Fruit fly (Drosophila melanogaster) whole organism, embryonic: ENCODE data around the gene DZIP1.

Experiments used
- CG11398 ChIP-seq: fragments of 200-800 bp; sonication (Bioruptor generic); optimal IDR thresholded peaks from 2 replicates; lab custom pipeline; 2016; ENCODE audit warnings: missing biosample characterization, missing genetic modification characterization
- CG11456 ChIP-seq: fragments of 200-800 bp; sonication (Bioruptor generic); IDR thresholded peaks from 3 replicates; pipeline ENCODE4 v1.3.6; 2022; ENCODE audit warnings: missing biosample characterization, missing genetic modification characterization
- CG12071 ChIP-seq: fragments of 200-800 bp; sonication (Bioruptor generic); optimal IDR thresholded peaks from 3 replicates; lab custom pipeline; 2018; ENCODE audit warnings: missing biosample characterization, mild to moderate bottlenecking, missing genetic modification characterization
- CG12155 ChIP-seq: fragments of 200-800 bp; sonication (Bioruptor generic); optimal IDR thresholded peaks from 3 replicates; lab custom pipeline; 2016; ENCODE audit warnings: missing biosample characterization, missing genetic modification characterization
- CG13123 ChIP-seq: fragments of 200-800 bp; sonication (Bioruptor generic); optimal IDR thresholded peaks from 2 replicates; lab custom pipeline; 2016; ENCODE audit warnings: missing biosample characterization, missing genetic modification characterization
- CG13296 ChIP-seq: fragments of 200-800 bp; sonication (Bioruptor generic); optimal IDR thresholded peaks from 3 replicates; lab custom pipeline; 2018; ENCODE audit warnings: missing biosample characterization, mild to moderate bottlenecking, missing genetic modification characterization
- CG14014 ChIP-seq: fragments of 200-800 bp; sonication (Bioruptor generic); IDR thresholded peaks from 2 replicates; pipeline ENCODE4 v1.3.6; 2022; ENCODE audit warnings: missing biosample characterization, missing genetic modification characterization
- CG14050 ChIP-seq: fragments of 200-800 bp; sonication (Bioruptor generic); IDR thresholded peaks from 3 replicates; pipeline ENCODE4 v1.3.6; 2022; ENCODE audit warnings: missing biosample characterization, missing genetic modification characterization
- CG14965 ChIP-seq: fragments of 200-800 bp; sonication (Bioruptor generic); optimal IDR thresholded peaks from 2 replicates; lab custom pipeline; 2016; ENCODE audit warnings: missing biosample characterization, missing genetic modification characterization, borderline replicate concordance
- CG1647 ChIP-seq: fragments of 200-800 bp; sonication (Bioruptor generic); optimal IDR thresholded peaks from 3 replicates; lab custom pipeline; 2016; ENCODE audit warnings: missing biosample characterization, missing genetic modification characterization
- CG17385 ChIP-seq: fragments of 200-800 bp; sonication (Bioruptor generic); optimal IDR thresholded peaks from 3 replicates; lab custom pipeline; 2018; ENCODE audit warnings: missing biosample characterization, mild to moderate bottlenecking, missing genetic modification characterization
- CG17568 ChIP-seq: fragments of 200-800 bp; sonication (Bioruptor generic); optimal IDR thresholded peaks from 2 replicates; lab custom pipeline; 2018; ENCODE audit warnings: missing biosample characterization, mild to moderate bottlenecking, missing genetic modification characterization, moderate library complexity
- CG17802 ChIP-seq: fragments of 200-800 bp; sonication (Bioruptor generic); optimal IDR thresholded peaks from 2 replicates; lab custom pipeline; 2018; ENCODE audit warnings: missing biosample characterization, mild to moderate bottlenecking, missing genetic modification characterization, moderate library complexity
- CG18011 ChIP-seq: fragments of 200-800 bp; sonication (Bioruptor generic); optimal IDR thresholded peaks from 2 replicates; lab custom pipeline; 2017; ENCODE audit warnings: missing biosample characterization, missing genetic modification characterization, mild to moderate bottlenecking, moderate library complexity, missing genotype
- CG3995 ChIP-seq: fragments of 200-800 bp; sonication (Bioruptor generic); optimal IDR thresholded peaks from 3 replicates; lab custom pipeline; 2016; ENCODE audit warnings: missing biosample characterization, missing genetic modification characterization
- CG7556 ChIP-seq: fragments of 200-800 bp; sonication (Bioruptor generic); optimal IDR thresholded peaks from 2 replicates; lab custom pipeline; 2017; ENCODE audit warnings: missing biosample characterization, mild to moderate bottlenecking, missing genetic modification characterization
- CG8290 ChIP-seq, 3 experiments: fragments of 200-800 bp; sonication (Bioruptor generic); optimal IDR thresholded peaks; 2 replicates each; lab custom pipeline; 2016 to 2019; ENCODE audit warnings: missing biosample characterization in 3 of 3, missing genetic modification characterization in 3 of 3, mild to moderate bottlenecking in 2 of 3, moderate library complexity in 1 of 3
- CG8944 ChIP-seq: fragments of 200-800 bp; sonication (Bioruptor generic); optimal IDR thresholded peaks from 3 replicates; lab custom pipeline; 2016; ENCODE audit warnings: missing biosample characterization, missing genetic modification characterization
- CG9876 ChIP-seq: fragments of 200-800 bp; sonication (Bioruptor generic); optimal IDR thresholded peaks from 2 replicates; lab custom pipeline; 2016; ENCODE audit warnings: missing biosample characterization, missing genetic modification characterization
- Dfd ChIP-seq, 2 experiments: fragments of >200 bp; optimal IDR thresholded peaks; 2 replicates each; lab custom pipeline; 2017; ENCODE audit warnings: missing biosample characterization in 2 of 2, missing genetic modification characterization in 2 of 2
- Elba2 ChIP-seq: fragments of 200-800 bp; sonication (Bioruptor generic); optimal IDR thresholded peaks from 3 replicates; lab custom pipeline; 2016; ENCODE audit warnings: missing biosample characterization, missing genetic modification characterization
- Ets97D ChIP-seq: fragments of 200-800 bp; sonication (Bioruptor generic); optimal IDR thresholded peaks from 3 replicates; lab custom pipeline; 2016; ENCODE audit warnings: missing biosample characterization, missing genetic modification characterization
- Hsf ChIP-seq: fragments of 200-800 bp; sonication (Bioruptor generic); optimal IDR thresholded peaks from 3 replicates; lab custom pipeline; 2016; ENCODE audit warnings: missing biosample characterization, missing genetic modification characterization
- Mad ChIP-seq: fragments of 200-800 bp; sonication (Bioruptor generic); optimal IDR thresholded peaks from 2 replicates; lab custom pipeline; 2016; ENCODE audit warnings: missing biosample characterization, missing genetic modification characterization
- Med ChIP-seq: fragments of 200-800 bp; sonication (Bioruptor generic); peaks from one replicate; lab custom pipeline; 2016; ENCODE audit warnings: missing biosample characterization, missing genetic modification characterization, mild to moderate bottlenecking, inconsistent platforms, moderate library complexity
- Mes4 ChIP-seq: fragments of 200-800 bp; sonication (Bioruptor generic); optimal IDR thresholded peaks from 2 replicates; lab custom pipeline; 2016; ENCODE audit warnings: missing biosample characterization, missing genetic modification characterization
- Rfx ChIP-seq: fragments of 200-800 bp; sonication (Bioruptor generic); IDR thresholded peaks from 2 replicates; pipeline ENCODE4 v1.3.6; 2022; ENCODE audit warnings: missing biosample characterization, missing genetic modification characterization
- Scr ChIP-seq: fragments of 200-800 bp; sonication (Bioruptor generic); IDR thresholded peaks from 2 replicates; pipeline ENCODE4 v1.3.6; 2022; ENCODE audit warnings: missing biosample characterization, missing genetic modification characterization; ENCODE audit not compliant: partially characterized antibody
- Taf1 ChIP-seq: fragments of 200-800 bp; sonication (Bioruptor generic); IDR thresholded peaks from 2 replicates; pipeline ENCODE4 v1.3.6; 2022; ENCODE audit warnings: missing biosample characterization, missing genetic modification characterization
- Usf ChIP-seq: fragments of 200-800 bp; sonication (Bioruptor generic); optimal IDR thresholded peaks from 2 replicates; lab custom pipeline; 2017; ENCODE audit warnings: missing genotype, missing biosample characterization, missing genetic modification characterization
- Xbp1 ChIP-seq: fragments of 200-800 bp; sonication (Bioruptor generic); optimal IDR thresholded peaks from 3 replicates; lab custom pipeline; 2016; ENCODE audit warnings: missing biosample characterization, mild to moderate bottlenecking, missing genetic modification characterization
- YL-1 ChIP-seq: fragments of 200-800 bp; sonication (Bioruptor generic); optimal IDR thresholded peaks from 3 replicates; lab custom pipeline; 2017; ENCODE audit warnings: missing biosample characterization, mild to moderate bottlenecking, missing genetic modification characterization
- abd-A ChIP-seq: fragments of 200-800 bp; sonication (Bioruptor generic); optimal IDR thresholded peaks from 3 replicates; lab custom pipeline; 2019; ENCODE audit warnings: missing biosample characterization, mild to moderate bottlenecking, missing genetic modification characterization, moderate library complexity
- bsh ChIP-seq, 2 experiments: fragments of 200-800 bp; sonication (Bioruptor generic); optimal IDR thresholded peaks; 2 replicates each; lab custom pipeline; 2017 to 2018; ENCODE audit warnings: mild to moderate bottlenecking in 2 of 2, missing biosample characterization in 2 of 2, missing genetic modification characterization in 2 of 2, moderate library complexity in 1 of 2
- cg ChIP-seq: fragments of 200-800 bp; sonication (Bioruptor generic); optimal IDR thresholded peaks from 3 replicates; lab custom pipeline; 2019; ENCODE audit warnings: missing biosample characterization, mild to moderate bottlenecking, missing genetic modification characterization, moderate library complexity
- chm ChIP-seq: fragments of 200-800 bp; sonication (Bioruptor generic); IDR thresholded peaks from 2 replicates; pipeline ENCODE4 v1.3.6; 2022; ENCODE audit warnings: missing biosample characterization, missing genetic modification characterization
- corto ChIP-seq: fragments of 200-800 bp; sonication (Bioruptor generic); optimal IDR thresholded peaks from 2 replicates; lab custom pipeline; 2016; ENCODE audit warnings: missing biosample characterization, mild to moderate bottlenecking, missing genetic modification characterization, moderate library complexity
- croc ChIP-seq: fragments of 200-800 bp; sonication (Bioruptor generic); conservative IDR thresholded peaks from 3 replicates; pipeline ENCODE4 v1.3.6; 2022; ENCODE audit warnings: missing biosample characterization, missing genetic modification characterization
- en ChIP-seq: fragments of 200-800 bp; sonication (Bioruptor generic); optimal IDR thresholded peaks from 2 replicates; lab custom pipeline; 2016; ENCODE audit warnings: missing biosample characterization, missing genetic modification characterization
- ftz-f1 ChIP-seq: fragments of 200-800 bp; sonication (Bioruptor generic); optimal IDR thresholded peaks from 2 replicates; lab custom pipeline; 2016; ENCODE audit warnings: missing biosample characterization, missing genetic modification characterization
- gce ChIP-seq: fragments of 200-800 bp; sonication (Bioruptor generic); IDR thresholded peaks from 3 replicates; pipeline ENCODE4 v1.3.6; 2022; ENCODE audit warnings: missing biosample characterization, missing genetic modification characterization
- gcm2 ChIP-seq: fragments of 200-800 bp; sonication (Bioruptor generic); optimal IDR thresholded peaks from 2 replicates; lab custom pipeline; 2016; ENCODE audit warnings: missing biosample characterization, missing genetic modification characterization
- hbn ChIP-seq: fragments of 200-800 bp; sonication (Bioruptor generic); IDR thresholded peaks from 2 replicates; pipeline ENCODE4 v1.3.6; 2022; ENCODE audit warnings: missing biosample characterization, missing genetic modification characterization; ENCODE audit not compliant: partially characterized antibody
- oc ChIP-seq: fragments of 200-800 bp; sonication (Bioruptor generic); optimal IDR thresholded peaks from 2 replicates; lab custom pipeline; 2018; ENCODE audit warnings: missing biosample characterization, mild to moderate bottlenecking, missing genetic modification characterization, moderate library complexity
- org-1 ChIP-seq: fragments of 200-800 bp; sonication (Bioruptor generic); optimal IDR thresholded peaks from 2 replicates; lab custom pipeline; 2017; ENCODE audit warnings: missing biosample characterization, missing genetic modification characterization
- pan ChIP-seq, 4 experiments: fragments of >200 bp in 3 of 4; fragments of 200-800 bp in 1 of 4; sonication (Bioruptor generic) in 1 of 4; optimal IDR thresholded peaks in 3 of 4; IDR thresholded peaks in 1 of 4; 2 replicates each; pipeline versions ENCODE4 v1.3.6 to Lab custom; 2017 to 2022; ENCODE audit warnings: missing biosample characterization in 2 of 4, missing genetic modification characterization in 2 of 4, mixed read lengths in 1 of 4
- sens ChIP-seq: fragments of 200-800 bp; sonication (Bioruptor generic); peaks from one replicate; lab custom pipeline; 2016; ENCODE audit warnings: missing biosample characterization, missing genetic modification characterization
- slou ChIP-seq: fragments of 200-800 bp; sonication (Bioruptor generic); optimal IDR thresholded peaks from 3 replicates; lab custom pipeline; 2016; ENCODE audit warnings: missing biosample characterization, missing genetic modification characterization
- sr ChIP-seq: fragments of 200-800 bp; sonication (Bioruptor generic); IDR thresholded peaks from 3 replicates; pipeline ENCODE4 v1.3.6; 2022; ENCODE audit warnings: missing biosample characterization, missing genetic modification characterization
- ssp ChIP-seq: fragments of 200-800 bp; sonication (Bioruptor generic); IDR thresholded peaks from 2 replicates; pipeline ENCODE4 v1.3.6; 2022; ENCODE audit warnings: missing biosample characterization, missing genetic modification characterization
- tgo ChIP-seq: fragments of 200-800 bp; sonication (Bioruptor generic); IDR thresholded peaks from 3 replicates; pipeline ENCODE4 v1.3.6; 2022; ENCODE audit warnings: missing biosample characterization, missing genetic modification characterization
- yki ChIP-seq: fragments of >200 bp; optimal IDR thresholded peaks from 3 replicates; lab custom pipeline; 2018

The DZIP1 gene

DNA sequence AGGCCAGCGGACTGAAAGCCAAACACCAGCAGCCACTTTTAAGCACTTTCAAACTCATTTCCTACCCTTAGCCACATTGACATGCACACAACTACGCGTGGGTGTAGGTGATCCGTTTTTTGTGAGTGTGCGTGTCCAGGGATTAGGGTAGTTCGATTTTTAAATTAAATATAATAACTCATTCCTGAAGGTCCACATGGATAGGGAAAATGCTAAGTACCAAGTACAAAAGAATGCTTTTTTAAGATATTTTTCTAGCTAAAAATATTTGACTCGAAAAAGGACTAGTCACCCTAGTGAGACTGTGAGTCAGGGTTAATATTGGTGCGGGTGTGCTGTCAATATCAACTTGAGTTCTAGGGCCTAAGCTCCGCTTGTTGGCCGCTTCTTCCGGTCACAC is 40.3 kb upstream of the DZIP1 start (continued):
- TF ChIP-seq chm (GFP tag; lab: Robert Waterston, UW) (no peak), gcm2 (GFP tag; lab: Kevin White, UChicago) (no peak), CG12071 (GFP tag; lab: Kevin White, UChicago) (no peak), Hsf (no peak), tgo (GFP tag; lab: Robert Waterston, UW) (no peak), hbn (GFP tag; lab: Robert Waterston, UW) (no peak), Elba2 (GFP tag; lab: Kevin White, UChicago) (no peak), YL-1 (GFP tag; lab: Kevin White, UChicago) (no peak), Ets97D (GFP tag; lab: Kevin White, UChicago) (no peak), org-1 (GFP tag; lab: Kevin White, UChicago) (no peak), cg (GFP tag; lab: Kevin White, UChicago) (no peak), CG13296 (peak; percentile 43), CG17568 (no peak), pan (optimal IDR thresholded peaks at IDR 0.05; lab: Kevin White, UChicago) (no peak), pan (GFP tag; optimal IDR thresholded peaks at IDR 0.05 in 1 of 2, IDR thresholded peaks at IDR 0.05 in 1 of 2) (peak in 1 of 2 experiments; percentile 17), CG17802 (tag; lab: Kevin White, UChicago) (no peak), Rfx (0 out of 2 replicates have a peak, but pooled peaks have one; percentile 45), Taf1 (no peak), sr (GFP tag; lab: Robert Waterston, UW) (no peak), CG9876 (GFP tag; lab: Kevin White, UChicago) (no peak), CG12155 (no peak), yki (lab: Kevin White, UChicago) (no peak), en (GFP tag; lab: Kevin White, UChicago) (no peak), CG11398 (GFP tag; lab: Kevin White, UChicago) (no peak), ftz-f1 (GFP tag; lab: Kevin White, UChicago) (no peak), abd-A (tag; lab: Kevin White, UChicago) (no peak), ssp (GFP tag; lab: Robert Waterston, UW) (no peak), gce (GFP tag; lab: Robert Waterston, UW) (no peak), CG1647 (GFP tag; lab: Kevin White, UChicago) (no peak), CG8944 (GFP tag; lab: Kevin White, UChicago) (no peak), CG14050 (GFP tag; lab: Robert Waterston, UW) (no peak), corto (GFP tag; lab: Kevin White, UChicago) (no peak), CG18011 (GFP tag; lab: Kevin White, UChicago) (no peak), Mad (GFP tag; lab: Kevin White, UChicago) (no peak), Dfd (GFP tag; optimal IDR thresholded peaks at IDR 0.05; lab: Kevin White, UChicago) (no peak), Xbp1 (no peak), CG11456 (GFP tag; lab: Robert Waterston, UW) (no peak), CG3995 (GFP tag; lab: Kevin White, UChicago) (no peak), CG14014 (GFP tag; lab: Robert Waterston, UW) (peak; percentile 49; the same call in 1 of the 2 replicates), CG7556 (GFP tag; lab: Kevin White, UChicago) (peak; percentile 3), sens (no peak), Usf (GFP tag; lab: Kevin White, UChicago) (no peak), Scr (GFP tag; lab: Robert Waterston, UW) (no peak), Mes4 (GFP tag; lab: Kevin White, UChicago) (no peak), bsh (GFP tag; optimal IDR thresholded peaks at IDR 0.05; lab: Kevin White, UChicago) (no peak), slou (GFP tag; lab: Kevin White, UChicago) (no peak), croc (no peak), oc (tag; lab: Kevin White, UChicago) (no peak), Med (peak; percentile 55), CG8290 (GFP tag; optimal IDR thresholded peaks at IDR 0.05; lab: Kevin White, UChicago) (no peak), CG8290 (tag; optimal IDR thresholded peaks at IDR 0.05; lab: Kevin White, UChicago) (no peak), CG17385 (GFP tag; lab: Kevin White, UChicago) (peak; percentile 26), CG14965 (GFP tag; lab: Kevin White, UChicago) (no peak), CG13123 (GFP tag; lab: Kevin White, UChicago) (no peak)
